Worm (Caenorhabditis elegans): ENCODE measurements around the gene lov-1.

DNA sequence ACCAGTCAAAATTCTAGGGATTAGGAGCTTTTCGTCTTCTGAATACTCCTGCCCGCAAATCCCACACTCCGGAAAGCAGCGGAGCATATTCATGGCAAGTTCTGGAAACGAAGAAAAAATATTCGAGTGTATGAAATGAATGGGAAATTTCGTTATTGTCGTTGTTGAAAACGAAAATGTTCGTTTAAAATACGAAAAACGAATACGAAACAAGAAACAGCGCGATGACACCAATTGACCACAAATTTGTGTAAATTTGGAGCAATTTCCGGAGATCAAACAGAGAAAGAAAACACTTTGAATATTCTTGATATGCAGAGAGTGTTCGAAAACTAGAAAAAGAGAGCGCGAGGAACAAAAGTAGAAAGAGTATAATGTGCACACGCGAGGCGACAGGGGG, 16.0 kb downstream of the lov-1 start, which contains the start of gene ZK945.4:
- TF ChIP-seq dao-5 (tag; optimal IDR thresholded peaks at IDR 0.05) (no peak), him-1 (tag; optimal IDR thresholded peaks at IDR 0.05) (no peak), W03F9.2 (tag; optimal IDR thresholded peaks at IDR 0.05) (no peak)

Measured in whole organism, L4/young adult.